Fruit fly (Drosophila melanogaster) whole organism, prepupa: ENCODE data around the gene CG9302.

Experiments used
- Blimp-1 ChIP-seq: fragments of 200-800 bp; sonication (Bioruptor generic); optimal IDR thresholded peaks from 3 replicates; lab custom pipeline; 2017; ENCODE audit warnings: missing biosample characterization, missing genetic modification characterization, mild to moderate bottlenecking, moderate library complexity, missing genetic modification reagents
- CG10669 ChIP-seq: fragments of 200-800 bp; sonication (Bioruptor generic); optimal IDR thresholded peaks from 3 replicates; lab custom pipeline; 2018; ENCODE audit warnings: missing biosample characterization, mild to moderate bottlenecking, missing genetic modification characterization, moderate library complexity
- CG3032 ChIP-seq: fragments of 200-800 bp; optimal IDR thresholded peaks from 2 replicates; lab custom pipeline; 2019; ENCODE audit warnings: missing biosample characterization, mild to moderate bottlenecking, missing genetic modification characterization, moderate library complexity
- CG31627 ChIP-seq: fragments of 200-800 bp; sonication (Bioruptor generic); optimal IDR thresholded peaks from 3 replicates; lab custom pipeline; 2016; ENCODE audit warnings: missing biosample characterization, missing genetic modification characterization
- CG34406 ChIP-seq: fragments of 200-800 bp; sonication (Bioruptor generic); optimal IDR thresholded peaks from 3 replicates; lab custom pipeline; 2016; ENCODE audit warnings: missing biosample characterization, missing genetic modification characterization
- CG4318 ChIP-seq: fragments of 200-800 bp; sonication (Bioruptor generic); optimal IDR thresholded peaks from 3 replicates; lab custom pipeline; 2017; ENCODE audit warnings: missing biosample characterization, mild to moderate bottlenecking, missing genetic modification characterization
- CG6808 ChIP-seq: fragments of 200-800 bp; sonication (Bioruptor generic); optimal IDR thresholded peaks from 3 replicates; lab custom pipeline; 2017; ENCODE audit warnings: missing biosample characterization, missing genetic modification characterization, mild to moderate bottlenecking, moderate library complexity, missing genetic modification reagents
- CG6854 ChIP-seq: fragments of 200-800 bp; sonication (Bioruptor generic); optimal IDR thresholded peaks from 2 replicates; lab custom pipeline; 2017; ENCODE audit warnings: missing biosample characterization, mild to moderate bottlenecking, missing genetic modification characterization
- CG7368 ChIP-seq: fragments of 200-800 bp; sonication (Bioruptor generic); optimal IDR thresholded peaks from 3 replicates; lab custom pipeline; 2016; ENCODE audit warnings: missing biosample characterization, missing genetic modification characterization
- Eip75B ChIP-seq: fragments of 200-800 bp; sonication (Bioruptor generic); optimal IDR thresholded peaks from 3 replicates; lab custom pipeline; 2016; ENCODE audit warnings: missing biosample characterization, missing genetic modification characterization
- Eip78C ChIP-seq: fragments of 200-800 bp; sonication (Bioruptor generic); peaks from one replicate; lab custom pipeline; 2016; ENCODE audit warnings: missing biosample characterization, missing genetic modification characterization
- Ets21C ChIP-seq: fragments of 200-800 bp; sonication (Bioruptor generic); optimal IDR thresholded peaks from 3 replicates; lab custom pipeline; 2016; ENCODE audit warnings: missing biosample characterization, missing genetic modification characterization
- Ets96B ChIP-seq: fragments of 200-800 bp; optimal IDR thresholded peaks from 2 replicates; lab custom pipeline; 2019; ENCODE audit warnings: missing biosample characterization, mild to moderate bottlenecking, missing genetic modification characterization, moderate library complexity
- Hr38 ChIP-seq: sonication (Bioruptor generic); optimal IDR thresholded peaks from 2 replicates; lab custom pipeline; 2016; ENCODE audit warnings: missing biosample characterization, missing genetic modification characterization
- Hr39 ChIP-seq: fragments of 200-800 bp; sonication (Bioruptor generic); optimal IDR thresholded peaks from 2 replicates; lab custom pipeline; 2016; ENCODE audit warnings: missing biosample characterization, missing genetic modification characterization
- Hr4 ChIP-seq: fragments of 200-800 bp; sonication (Bioruptor generic); optimal IDR thresholded peaks from 3 replicates; lab custom pipeline; 2016; ENCODE audit warnings: missing biosample characterization, missing genetic modification characterization
- Met ChIP-seq: fragments of 200-800 bp; sonication (Bioruptor generic); optimal IDR thresholded peaks from 3 replicates; lab custom pipeline; 2016; ENCODE audit warnings: missing biosample characterization, missing genetic modification characterization
- OdsH ChIP-seq: fragments of 200-800 bp; sonication (Bioruptor generic); optimal IDR thresholded peaks from 3 replicates; lab custom pipeline; 2016; ENCODE audit warnings: missing biosample characterization, missing genetic modification characterization
- Smox ChIP-seq: fragments of 200-800 bp; sonication (Bioruptor generic); optimal IDR thresholded peaks from 3 replicates; lab custom pipeline; 2016; ENCODE audit warnings: missing biosample characterization, missing genetic modification characterization
- Sox14 ChIP-seq: fragments of 200-800 bp; sonication (Bioruptor generic); optimal IDR thresholded peaks from 3 replicates; lab custom pipeline; 2016; ENCODE audit warnings: missing biosample characterization, missing genetic modification characterization
- Sox15 ChIP-seq: fragments of 200-800 bp; sonication (Bioruptor generic); optimal IDR thresholded peaks from 3 replicates; lab custom pipeline; 2016; ENCODE audit warnings: missing biosample characterization, missing genetic modification characterization
- achi ChIP-seq: fragments of 200-800 bp; sonication (Bioruptor generic); optimal IDR thresholded peaks from 3 replicates; lab custom pipeline; 2016; ENCODE audit warnings: missing biosample characterization, missing genetic modification characterization
- cyc ChIP-seq: fragments of 200-800 bp; sonication (Bioruptor generic); optimal IDR thresholded peaks from 3 replicates; lab custom pipeline; 2016; ENCODE audit warnings: missing biosample characterization, missing genetic modification characterization
- dac ChIP-seq: fragments of 200-800 bp; sonication (Bioruptor generic); optimal IDR thresholded peaks from 2 replicates; lab custom pipeline; 2017; ENCODE audit warnings: missing biosample characterization, mild to moderate bottlenecking, missing genetic modification characterization
- dsx ChIP-seq: fragments of 200-800 bp; optimal IDR thresholded peaks from 3 replicates; lab custom pipeline; 2019; ENCODE audit warnings: missing biosample characterization, mild to moderate bottlenecking, missing genetic modification characterization, moderate library complexity; ENCODE audit not compliant: poor library complexity, severe bottlenecking
- esn ChIP-seq: fragments of 200-800 bp; sonication (Bioruptor generic); optimal IDR thresholded peaks from 2 replicates; lab custom pipeline; 2016; ENCODE audit warnings: missing biosample characterization, mild to moderate bottlenecking, missing genetic modification characterization, moderate library complexity
- fd59A ChIP-seq: fragments of 200-800 bp; sonication (Bioruptor generic); optimal IDR thresholded peaks from 2 replicates; lab custom pipeline; 2017; ENCODE audit warnings: missing biosample characterization, mild to moderate bottlenecking, missing genetic modification characterization, missing genetic modification reagents
- fd85E ChIP-seq: fragments of 200-800 bp; sonication (Bioruptor generic); optimal IDR thresholded peaks from 3 replicates; lab custom pipeline; 2016; ENCODE audit warnings: missing biosample characterization, missing genetic modification characterization
- net ChIP-seq: fragments of 200-800 bp; sonication (Bioruptor generic); optimal IDR thresholded peaks from 3 replicates; lab custom pipeline; 2016; ENCODE audit warnings: missing biosample characterization, missing genetic modification characterization
- salr ChIP-seq, 2 experiments: fragments of 200-800 bp; sonication (Bioruptor generic); optimal IDR thresholded peaks; 3 replicates each; lab custom pipeline; 2016 to 2018; ENCODE audit warnings: missing biosample characterization in 2 of 2, missing genetic modification characterization in 2 of 2, mild to moderate bottlenecking in 1 of 2
- ss ChIP-seq, 2 experiments: fragments of 200-800 bp; sonication (Bioruptor generic); optimal IDR thresholded peaks; 2 replicates in 1 of 2; 3 replicates in 1 of 2; lab custom pipeline; 2017 to 2018; ENCODE audit warnings: mild to moderate bottlenecking in 2 of 2, missing biosample characterization in 2 of 2, missing genetic modification characterization in 2 of 2, moderate library complexity in 1 of 2
- svp ChIP-seq: fragments of 200-800 bp; sonication (Bioruptor generic); peaks from one replicate; lab custom pipeline; 2016; ENCODE audit warnings: missing biosample characterization, missing genetic modification characterization
- topi ChIP-seq: fragments of 200-800 bp; sonication (Bioruptor generic); optimal IDR thresholded peaks from 3 replicates; lab custom pipeline; 2016; ENCODE audit warnings: missing biosample characterization, missing genetic modification characterization
- vri ChIP-seq: fragments of 200-800 bp; sonication (Bioruptor generic); optimal IDR thresholded peaks from 3 replicates; lab custom pipeline; 2016; ENCODE audit warnings: missing biosample characterization, mild to moderate bottlenecking, missing genetic modification characterization

CG9302 gene

DNA sequence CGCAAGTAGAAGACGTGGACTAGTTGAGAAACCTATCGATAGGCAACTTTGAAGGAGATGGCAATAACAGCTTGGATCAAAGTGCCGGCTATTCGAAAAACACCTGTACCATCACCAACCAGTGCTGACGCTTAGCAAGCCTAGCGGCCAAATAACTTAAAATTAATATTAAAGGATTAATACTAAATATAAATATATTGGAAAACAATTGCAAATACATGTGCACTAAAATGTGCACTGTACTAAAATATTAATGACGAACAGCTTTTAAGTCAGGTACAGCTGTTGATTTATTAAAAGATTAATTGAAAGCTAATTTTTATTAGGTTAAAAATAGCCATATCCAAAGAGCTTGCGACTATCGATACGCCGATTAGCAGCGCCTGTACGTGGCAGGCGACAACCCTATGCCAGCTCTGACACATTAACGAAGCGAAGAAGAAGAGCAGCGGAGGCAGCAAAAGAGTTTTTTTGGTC is at the start of gene CG9302, which contains the start of gene beta'COP (continued):
- no peak for TF ChIP-seq ss (GFP tag; optimal IDR thresholded peaks at IDR 0.05; lab: Kevin White, UChicago)
- no peak for TF ChIP-seq Hr4 (GFP tag; lab: Kevin White, UChicago)
- no peak for TF ChIP-seq Ets21C
- peak; percentile 66 for TF ChIP-seq Sox15 (GFP tag; lab: Kevin White, UChicago)
- TF ChIP-seq dsx: peak; percentile 56
- peak; percentile 74 for TF ChIP-seq OdsH (GFP tag; lab: Kevin White, UChicago)
- no peak for TF ChIP-seq Hr38 (GFP tag; lab: Kevin White, UChicago)

DNA sequence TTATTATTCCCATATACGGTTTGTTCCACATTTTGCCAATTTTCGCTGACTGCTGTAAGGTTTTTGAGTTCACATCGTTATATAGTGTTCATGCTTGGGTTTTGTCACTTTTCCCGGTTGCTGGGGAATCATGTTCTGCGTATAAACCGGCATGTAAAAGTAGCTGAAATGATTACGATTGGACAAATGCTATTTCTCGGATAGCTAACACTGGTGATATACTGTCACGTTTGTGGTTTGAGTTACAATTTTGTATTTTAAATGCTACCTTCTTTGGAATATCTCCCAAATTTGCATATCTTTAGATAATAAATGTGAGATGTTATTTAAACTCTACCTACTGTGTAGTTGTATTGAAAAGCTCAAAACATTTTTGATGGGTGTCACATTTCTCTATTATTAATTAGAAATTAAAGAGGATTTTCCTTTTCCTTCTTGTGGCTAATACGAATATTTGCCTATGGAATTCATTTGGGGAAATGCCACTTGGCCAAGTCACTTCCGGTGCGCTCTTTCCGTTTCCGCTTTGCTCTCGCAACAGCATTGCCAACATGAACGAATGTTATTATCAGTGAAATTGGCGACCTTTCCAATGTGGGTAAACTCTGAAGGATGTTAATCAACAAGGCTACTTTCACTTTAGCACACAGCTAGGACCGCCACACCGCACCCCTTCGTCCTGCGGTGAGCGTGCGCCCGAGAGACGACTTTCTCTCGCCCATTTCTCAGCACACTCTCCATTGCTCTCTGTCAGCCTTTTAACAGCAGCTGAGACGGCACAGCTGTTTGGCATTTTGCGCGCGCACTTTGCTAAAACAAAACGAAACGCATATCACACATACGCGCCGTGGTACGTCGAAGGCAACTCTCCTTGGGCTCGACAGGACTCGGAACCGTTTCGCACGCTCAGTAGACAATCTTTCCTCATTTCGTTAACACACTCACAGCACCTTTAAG is 36.5 kb upstream of the CG9302 start, which contains the start of the genes CG16956, CG42784 and CG43850:
Gene CG16956 (minus strand): TSS at position 51 of the 957 bp plus-strand sequence.
Gene CG42784 (plus strand): TSS at position 907 of the 957 bp plus-strand sequence.
Gene CG43850 (plus strand): TSS at position 907 of the 957 bp plus-strand sequence.
- TF ChIP-seq CG7368 (no peak), Sox14 (no peak), vri (GFP tag; lab: Kevin White, UChicago) (no peak), CG6808 (peak; percentile 27), svp (peak; percentile 15), fd59A (GFP tag; lab: Kevin White, UChicago) (peak; percentile 10), esn (GFP tag; lab: Kevin White, UChicago) (no peak), Smox (GFP tag; lab: Kevin White, UChicago) (no peak), Eip78C (GFP tag; lab: Kevin White, UChicago) (peak; percentile 57), Hr39 (GFP tag; lab: Kevin White, UChicago) (no peak), Blimp-1 (GFP tag; lab: Kevin White, UChicago) (no peak), net (GFP tag; lab: Kevin White, UChicago) (no peak), ss (GFP tag; optimal IDR thresholded peaks at IDR 0.05; lab: Kevin White, UChicago) (peak in 1 of 2 experiments; percentile 34), salr (GFP tag; optimal IDR thresholded peaks at IDR 0.05; lab: Kevin White, UChicago) (peak in 1 of 2 experiments; percentile 14), CG34406 (GFP tag; lab: Kevin White, UChicago) (peak; percentile 2), Eip75B (GFP tag; lab: Kevin White, UChicago) (peak; percentile 7), fd85E (GFP tag; lab: Kevin White, UChicago) (no peak), CG6854 (GFP tag; lab: Kevin White, UChicago) (no peak), achi (GFP tag; lab: Kevin White, UChicago) (peak; percentile 17), Met (GFP tag; lab: Kevin White, UChicago) (no peak), OdsH (GFP tag; lab: Kevin White, UChicago) (no peak), Sox15 (GFP tag; lab: Kevin White, UChicago) (no peak), Ets96B (tag; lab: Kevin White, UChicago) (no peak)

DNA sequence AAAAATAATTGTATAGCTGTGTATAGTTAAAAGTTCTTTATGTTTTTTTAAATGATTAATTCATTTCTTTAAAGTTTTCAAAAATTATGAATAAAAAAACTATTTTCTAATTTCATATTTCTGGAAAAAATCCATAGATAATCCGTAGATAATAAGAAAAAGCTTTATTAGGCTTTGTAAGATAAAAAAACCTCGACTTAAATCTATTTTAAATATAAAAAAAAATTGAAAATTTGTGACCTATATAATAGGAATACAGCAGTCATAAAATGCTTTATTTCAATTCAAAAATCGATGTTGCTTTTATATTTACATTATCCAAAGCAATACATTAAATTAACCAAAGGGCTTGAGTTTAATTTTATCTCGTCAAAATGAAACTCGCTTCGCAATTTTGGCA is 33.9 kb upstream of the CG9302 start, which contains the start of gene Flad2:
Gene Flad2 (plus strand): TSS at position 301 of the 400 bp plus-strand sequence.
- TF ChIP-seq achi (GFP tag; lab: Kevin White, UChicago) (no peak), CG31627 (GFP tag; lab: Kevin White, UChicago) (no peak), topi (GFP tag; lab: Kevin White, UChicago) (no peak)

DNA sequence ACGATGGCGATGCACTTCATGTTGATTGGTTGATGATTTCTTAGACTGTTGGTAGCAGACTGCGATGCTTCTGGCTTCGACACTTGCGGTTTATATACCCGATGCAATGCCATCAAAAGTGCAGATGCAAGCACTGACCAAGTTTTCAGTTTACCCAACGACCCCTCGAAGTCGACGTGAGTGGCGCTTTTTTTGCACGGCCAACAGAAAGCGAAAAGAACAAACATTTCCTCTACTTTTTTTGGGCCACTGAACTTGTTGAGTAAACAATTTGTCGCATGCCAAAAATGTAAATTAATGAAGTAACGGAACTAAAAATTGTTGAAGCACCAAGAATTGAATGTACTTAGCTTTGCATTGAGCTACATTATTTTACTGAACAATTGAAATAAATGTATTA is 33.2 kb upstream of the CG9302 start, which contains the start of gene Vm34Ca:
Gene Vm34Ca (minus strand): TSS at position 66 of the 400 bp plus-strand sequence.
- TF ChIP-seq Eip75B (GFP tag; lab: Kevin White, UChicago) (no peak), CG3032 (no peak), Blimp-1 (GFP tag; lab: Kevin White, UChicago) (no peak), Met (GFP tag; lab: Kevin White, UChicago) (no peak), ss (GFP tag; optimal IDR thresholded peaks at IDR 0.05; lab: Kevin White, UChicago) (no peak), CG4318 (no peak), CG6808 (no peak), dac (no peak), CG7368 (no peak), Sox15 (GFP tag; lab: Kevin White, UChicago) (no peak), achi (GFP tag; lab: Kevin White, UChicago) (no peak), CG10669 (no peak), Ets96B (tag; lab: Kevin White, UChicago) (no peak), vri (GFP tag; lab: Kevin White, UChicago) (no peak), cyc (no peak)
